Worm (Caenorhabditis elegans) whole organism, midembryonic: ENCODE measurements around the gene F54D10.4.

Experiments
- flt-1 ChIP-seq: fragments of 200-800 bp; sonication (Bioruptor generic); IDR thresholded peaks from 2 replicates; pipeline ENCODE4 v1.3.6; 2022; ENCODE audit warnings: missing genetic modification characterization, missing compliant biosample characterization
- med-1 ChIP-seq: sonication (generic microtip); optimal IDR thresholded peaks from 2 replicates; lab custom pipeline; 2017; ENCODE audit warnings: missing genetic modification characterization, mild to moderate bottlenecking, missing compliant biosample characterization, antibody characterized with exemption, missing genetic modification reagents; ENCODE audit not compliant: insufficient read depth

ce11 chrII:3835915-3836314 lies 29.1 kb upstream of the F54D10.4 start, which contains the start of gene oac-4:
- TF ChIP-seq med-1 (GFP tag; lab: Kevin White, UChicago) (no peak), flt-1 (GFP tag; lab: Robert Waterston, UW) (no peak)
